Worm (Caenorhabditis elegans): ENCODE data around the gene F20D6.15.

F20D6.15 gene

ce11 chrV:8228712-8229119 lies 40.4 kb upstream of the F20D6.15 start (continued):
- TF ChIP-seq nfyb-1 (GFP tag; IDR thresholded peaks at IDR 0.05) (peak; percentile 91), hsf-1 (GFP tag; IDR thresholded peaks at IDR 0.05) (peak; percentile 92), egl-18 (GFP tag; IDR thresholded peaks at IDR 0.05) (no peak), lsy-27 (tag; optimal IDR thresholded peaks at IDR 0.05; ENCODE audit: borderline replicate concordance, insufficient read depth) (peak; percentile 31), F55B11.4 (tag; optimal IDR thresholded peaks at IDR 0.05; ENCODE audit: borderline replicate concordance, insufficient read depth) (no peak), unc-62 (GFP tag; optimal IDR thresholded peaks at IDR 0.05) (no peak), F57C9.4 (tag; optimal IDR thresholded peaks at IDR 0.05) (no peak), dox-1 (GFP tag; IDR thresholded peaks at IDR 0.05) (peak; percentile 96), attf-5 (GFP tag; optimal IDR thresholded peaks at IDR 0.05) (peak; percentile 47), lir-1 (GFP tag; conservative IDR thresholded peaks at IDR 0.05) (peak; percentile 70; the same call in 1 of the 2 replicates), atf-7 (tag; optimal IDR thresholded peaks at IDR 0.05) (peak; percentile 67), die-1 (tag; optimal IDR thresholded peaks at IDR 0.05) (peak; percentile 52), bed-2 (GFP tag; IDR thresholded peaks at IDR 0.05) (peak; percentile 41; the same call in 1 of the 2 replicates), aptf-3 (GFP tag; IDR thresholded peaks at IDR 0.05) (no peak), bed-1 (GFP tag; IDR thresholded peaks at IDR 0.05) (no peak), nhr-80 (tag; optimal IDR thresholded peaks at IDR 0.05) (peak; percentile 53), ztf-18 (tag; optimal IDR thresholded peaks at IDR 0.05) (peak; percentile 72), F39B2.1 (GFP tag; IDR thresholded peaks at IDR 0.05) (peak; percentile 82), Y53G8AR.9 (GFP tag; conservative IDR thresholded peaks at IDR 0.05) (peak; percentile 86), lag-1 (GFP tag; IDR thresholded peaks at IDR 0.05) (no peak), ets-4 (GFP tag; optimal IDR thresholded peaks at IDR 0.05) (peak; percentile 61), T07F8.4 (tag; optimal IDR thresholded peaks at IDR 0.05) (peak; percentile 20), F52B5.7 (tag; optimal IDR thresholded peaks at IDR 0.05) (no peak), rpc-1 (optimal IDR thresholded peaks at IDR 0.05) (peak; percentile 14), rpc-1 (tag; optimal IDR thresholded peaks at IDR 0.05) (peak; percentile 23), sdz-38 (tag; optimal IDR thresholded peaks at IDR 0.05) (no peak), snpc-1.3 (tag; optimal IDR thresholded peaks at IDR 0.05; ENCODE audit: insufficient read depth) (peak; percentile 98), F10E7.11 (tag; optimal IDR thresholded peaks at IDR 0.05) (peak; percentile 8), ztf-22 (GFP tag; optimal IDR thresholded peaks at IDR 0.05) (peak; percentile 22), repo-1 (tag; optimal IDR thresholded peaks at IDR 0.05) (peak; percentile 87), nhr-120 (GFP tag; IDR thresholded peaks at IDR 0.05) (no peak), ama-1 (optimal IDR thresholded peaks at IDR 0.05) (peak; percentile 91), ama-1 (GFP tag; optimal IDR thresholded peaks at IDR 0.05) (peak in 1 of 2 experiments; percentile 35), madf-3 (GFP tag; IDR thresholded peaks at IDR 0.05) (peak; percentile 74), F33H1.4 (GFP tag; IDR thresholded peaks at IDR 0.05) (peak; percentile 71), hrde-1 (tag; optimal IDR thresholded peaks at IDR 0.05; ENCODE audit: borderline replicate concordance) (peak; percentile 90), Y79H2A.3 (GFP tag; conservative IDR thresholded peaks at IDR 0.05) (0 out of 2 replicates have a peak, but pooled peaks have one; percentile 65), chd-7 (tag; optimal IDR thresholded peaks at IDR 0.05) (peak; percentile 74), hmg-20 (GFP tag; IDR thresholded peaks at IDR 0.05) (peak; percentile 84), nfya-2 (GFP tag; IDR thresholded peaks at IDR 0.05) (no peak), Y53F4B.3 (GFP tag; IDR thresholded peaks at IDR 0.05) (peak; percentile 72), B0019.2 (GFP tag; conservative IDR thresholded peaks at IDR 0.05) (peak; percentile 69), gei-17 (GFP tag; optimal IDR thresholded peaks at IDR 0.05) (peak; percentile 55), unc-130 (GFP tag; optimal IDR thresholded peaks at IDR 0.05) (peak; percentile 62), ceh-40 (GFP tag; IDR thresholded peaks at IDR 0.05) (no peak), lin-40 (tag; optimal IDR thresholded peaks at IDR 0.05) (peak; percentile 84)
